Worm (Caenorhabditis elegans) whole organism, mixed stage, embryonic: ENCODE measurements around the gene mat-3.

Source experiments
- ces-1 ChIP-seq: fragments of 150-350 bp; optimal IDR thresholded peaks from 2 replicates; lab custom pipeline; 2014; ENCODE audit warnings: missing biosample characterization, missing genetic modification reagents, missing genetic modification characterization
- elt-1 ChIP-seq: sonication (generic microtip); optimal IDR thresholded peaks from 2 replicates; lab custom pipeline; 2017; ENCODE audit warnings: missing genetic modification characterization, mild to moderate bottlenecking, missing compliant biosample characterization, antibody characterized with exemption, moderate library complexity, borderline replicate concordance; ENCODE audit not compliant: insufficient read depth
- elt-3 ChIP-seq: fragments of 150-350 bp; optimal IDR thresholded peaks from 2 replicates; lab custom pipeline; 2014; ENCODE audit warnings: missing biosample characterization, missing genetic modification characterization
- lin-13 ChIP-seq: fragments of 150-350 bp; optimal IDR thresholded peaks from 2 replicates; lab custom pipeline; 2014; ENCODE audit warnings: missing biosample characterization, missing genetic modification characterization
- lsy-2 ChIP-seq: fragments of 150-350 bp; optimal IDR thresholded peaks from 2 replicates; lab custom pipeline; 2014; ENCODE audit warnings: missing biosample characterization, missing genetic modification characterization
- nhr-237 ChIP-seq: fragments of 150-350 bp; optimal IDR thresholded peaks from 2 replicates; lab custom pipeline; 2014; ENCODE audit warnings: missing biosample characterization, missing genetic modification characterization
- nhr-76 ChIP-seq: sonication (generic microtip); optimal IDR thresholded peaks from 2 replicates; lab custom pipeline; 2017; ENCODE audit warnings: missing biosample characterization, missing genetic modification characterization
- pha-4 ChIP-seq: fragments of 150-350 bp; optimal IDR thresholded peaks from 2 replicates; lab custom pipeline; 2018; ENCODE audit warnings: missing biosample characterization, missing genetic modification reagents, missing genetic modification characterization
- sem-2 ChIP-seq: fragments of 200-800 bp; sonication (Bioruptor generic); optimal IDR thresholded peaks from 2 replicates; lab custom pipeline; 2018; ENCODE audit warnings: mild to moderate bottlenecking, missing genetic modification characterization, missing compliant biosample characterization
- snpc-4 ChIP-seq: fragments of 150-350 bp; optimal IDR thresholded peaks from 2 replicates; lab custom pipeline; 2014; ENCODE audit warnings: missing biosample characterization, missing genetic modification characterization
- sptf-1 ChIP-seq: sonication (generic microtip); optimal IDR thresholded peaks from 2 replicates; lab custom pipeline; 2017; ENCODE audit warnings: mild to moderate bottlenecking, missing genetic modification characterization, moderate library complexity, missing compliant biosample characterization

DNA sequence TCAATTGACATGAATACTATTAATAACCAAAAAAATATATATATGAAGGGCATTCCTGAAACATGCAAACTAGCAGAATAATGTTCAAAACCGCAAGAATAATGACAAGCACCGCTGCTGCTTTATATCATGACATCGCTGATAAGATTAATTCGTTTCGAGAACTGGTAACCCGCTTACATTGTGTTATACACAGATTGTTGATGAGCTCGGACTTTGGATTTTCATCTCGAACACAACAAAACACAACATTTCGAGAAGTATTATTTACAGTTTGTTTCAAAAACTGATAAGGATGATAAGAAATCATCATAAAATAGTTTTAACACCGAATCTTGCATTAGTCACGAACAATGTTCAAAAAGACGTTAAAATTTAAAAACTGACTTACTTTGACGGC lies 55.6 kb downstream of the mat-3 start:
- TF ChIP-seq sem-2 (GFP tag; lab: Kevin White, UChicago), result no peak
- no peak for TF ChIP-seq pha-4 (tag; lab: Kevin White, UChicago)
- no peak for TF ChIP-seq sptf-1 (tag; lab: Kevin White, UChicago)
- no peak for TF ChIP-seq elt-3 (tag; lab: Kevin White, UChicago)
- no peak for TF ChIP-seq lsy-2 (tag; lab: Kevin White, UChicago)
- no peak for TF ChIP-seq snpc-4 (tag; lab: Kevin White, UChicago)
- TF ChIP-seq ces-1 (GFP tag; lab: Kevin White, UChicago), result no peak
- TF ChIP-seq lin-13, result no peak
- TF ChIP-seq elt-1 (tag; lab: Kevin White, UChicago), result no peak
- TF ChIP-seq nhr-76 (tag; lab: Kevin White, UChicago), result no peak
- TF ChIP-seq nhr-237 (tag; lab: Kevin White, UChicago), result no peak
